Fruit fly (Drosophila melanogaster) whole organism, wandering third instar larva: ENCODE measurements around the gene Art4.

Experiments used
- Abd-B ChIP-seq: fragments of >200 bp; optimal IDR thresholded peaks from 2 replicates; lab custom pipeline; 2017; ENCODE audit warnings: missing biosample characterization, missing genetic modification characterization
- CG32264 ChIP-seq: fragments of 200-800 bp; sonication (Bioruptor generic); optimal IDR thresholded peaks from 2 replicates; lab custom pipeline; 2016; ENCODE audit warnings: missing biosample characterization, missing genetic modification characterization
- CG9705 ChIP-seq: fragments of 200-800 bp; sonication (Bioruptor generic); optimal IDR thresholded peaks from 2 replicates; lab custom pipeline; 2018; ENCODE audit warnings: missing biosample characterization, mild to moderate bottlenecking, missing genetic modification characterization
- CrebA ChIP-seq: fragments of 200-800 bp; sonication (Bioruptor generic); optimal IDR thresholded peaks from 2 replicates; lab custom pipeline; 2016; ENCODE audit warnings: missing biosample characterization, mild to moderate bottlenecking, missing genetic modification characterization, borderline replicate concordance
- Dfd ChIP-seq: fragments of >200 bp; optimal IDR thresholded peaks from 2 replicates; lab custom pipeline; 2017; ENCODE audit warnings: missing biosample characterization, missing genetic modification characterization
- Dif ChIP-seq: fragments of 200-275, 200-300 bp; sonication (Bioruptor generic); optimal IDR thresholded peaks from 2 replicates; lab custom pipeline; 2018; ENCODE audit warnings: missing biosample characterization, missing genetic modification characterization; ENCODE audit not compliant: partially characterized antibody
- GATAd ChIP-seq: sonication (Bioruptor generic); optimal IDR thresholded peaks from 2 replicates; lab custom pipeline; 2016; ENCODE audit warnings: missing biosample characterization, missing genetic modification characterization
- HLH106 ChIP-seq: fragments of 200-800 bp; optimal IDR thresholded peaks from 3 replicates; lab custom pipeline; 2019; ENCODE audit warnings: missing biosample characterization, mild to moderate bottlenecking, missing genetic modification characterization, moderate library complexity
- Hnf4 ChIP-seq: fragments of 200-800 bp; sonication (Bioruptor generic); optimal IDR thresholded peaks from 2 replicates; lab custom pipeline; 2016; ENCODE audit warnings: missing biosample characterization, mild to moderate bottlenecking, missing genetic modification characterization
- Hr78 ChIP-seq: fragments of >200 bp; optimal IDR thresholded peaks from 2 replicates; lab custom pipeline; 2017; ENCODE audit warnings: missing biosample characterization, missing genetic modification characterization
- Hr83 ChIP-seq: fragments of 200-300 bp; sonication (Bioruptor generic); optimal IDR thresholded peaks from 2 replicates; lab custom pipeline; 2016; ENCODE audit warnings: missing biosample characterization, mild to moderate bottlenecking, missing genetic modification characterization, moderate library complexity; ENCODE audit not compliant: poor library complexity, severe bottlenecking
- Jra ChIP-seq: sonication (Bioruptor generic); optimal IDR thresholded peaks from 2 replicates; lab custom pipeline; 2016; ENCODE audit warnings: missing biosample characterization, missing genetic modification characterization
- Mio ChIP-seq: sonication (Bioruptor generic); optimal IDR thresholded peaks from 2 replicates; lab custom pipeline; 2016; ENCODE audit warnings: missing biosample characterization, missing genetic modification characterization
- Myc ChIP-seq: fragments of >200 bp; optimal IDR thresholded peaks from 2 replicates; lab custom pipeline; 2017
- N ChIP-seq: fragments of >200 bp; optimal IDR thresholded peaks from 2 replicates; lab custom pipeline; 2018; ENCODE audit warnings: missing biosample characterization, missing external identifiers, missing genetic modification characterization
- OdsH ChIP-seq: fragments of 200-800 bp; sonication (Bioruptor generic); optimal IDR thresholded peaks from 2 replicates; lab custom pipeline; 2016; ENCODE audit warnings: missing biosample characterization, mild to moderate bottlenecking, missing genetic modification characterization
- Rel ChIP-seq, 2 experiments: fragments of 200-800 bp; sonication (Bioruptor generic) in 1 of 2; optimal IDR thresholded peaks; 2 replicates in 1 of 2; 3 replicates in 1 of 2; lab custom pipeline; 2016 to 2019; ENCODE audit warnings: mild to moderate bottlenecking in 2 of 2, missing biosample characterization in 2 of 2, missing genetic modification characterization in 2 of 2, moderate library complexity in 1 of 2
- Sp1 ChIP-seq: fragments of 200-800 bp; sonication (Bioruptor generic); optimal IDR thresholded peaks from 3 replicates; lab custom pipeline; 2019; ENCODE audit warnings: missing biosample characterization, mild to moderate bottlenecking, missing genetic modification characterization, moderate library complexity
- Vsx2 ChIP-seq: fragments of 200-300, 225-300 bp; sonication (Bioruptor generic); optimal IDR thresholded peaks from 2 replicates; lab custom pipeline; 2018; ENCODE audit warnings: missing biosample characterization, missing genetic modification characterization; ENCODE audit not compliant: partially characterized antibody
- br ChIP-seq: fragments of 200-800 bp; sonication (Bioruptor generic); optimal IDR thresholded peaks from 2 replicates; lab custom pipeline; 2016; ENCODE audit warnings: missing biosample characterization, missing genetic modification characterization
- brk ChIP-seq: fragments of 200-800 bp; sonication (Bioruptor generic); optimal IDR thresholded peaks from 2 replicates; lab custom pipeline; 2016; ENCODE audit warnings: missing biosample characterization, mild to moderate bottlenecking, missing genetic modification characterization
- dl ChIP-seq, 2 experiments: fragments of 175-275, 200-275 bp in 1 of 2; fragments of 200-275 bp in 1 of 2; sonication (Bioruptor generic); optimal IDR thresholded peaks; lab custom pipeline; 2018; ENCODE audit warnings: mild to moderate bottlenecking in 2 of 2, missing biosample characterization in 2 of 2, missing genetic modification characterization in 2 of 2, moderate library complexity in 2 of 2; ENCODE audit not compliant: partially characterized antibody in 2 of 2, insufficient read depth in 1 of 2
- dmrt93B ChIP-seq: fragments of 200-800 bp; sonication (Bioruptor generic); optimal IDR thresholded peaks from 2 replicates; lab custom pipeline; 2018; ENCODE audit warnings: missing biosample characterization, mild to moderate bottlenecking, missing genetic modification characterization
- dsf ChIP-seq: sonication (Bioruptor generic); optimal IDR thresholded peaks from 2 replicates; lab custom pipeline; 2016; ENCODE audit warnings: missing biosample characterization, missing genetic modification characterization, borderline replicate concordance
- ey ChIP-seq: fragments of 200-800 bp; sonication (Bioruptor generic); optimal IDR thresholded peaks from 2 replicates; lab custom pipeline; 2016; ENCODE audit warnings: missing biosample characterization, missing genetic modification characterization
- foxo ChIP-seq, 2 experiments: fragments of 200-800 bp; sonication (Bioruptor generic); optimal IDR thresholded peaks; 2 replicates in 1 of 2; 3 replicates in 1 of 2; lab custom pipeline; 2016 to 2017; ENCODE audit warnings: missing biosample characterization in 2 of 2, missing genetic modification characterization in 2 of 2
- fru ChIP-seq: fragments of 200-800 bp; sonication (Bioruptor generic); optimal IDR thresholded peaks from 3 replicates; lab custom pipeline; 2016; ENCODE audit warnings: missing biosample characterization, mild to moderate bottlenecking, missing genetic modification characterization
- h ChIP-seq: fragments of 200-800 bp; sonication (Bioruptor generic); optimal IDR thresholded peaks from 3 replicates; lab custom pipeline; 2016; ENCODE audit warnings: missing biosample characterization, mild to moderate bottlenecking, missing genetic modification characterization
- jim ChIP-seq: fragments of 175-275, 200-325 bp; sonication (Bioruptor generic); optimal IDR thresholded peaks from 2 replicates; lab custom pipeline; 2016; ENCODE audit warnings: missing biosample characterization, mild to moderate bottlenecking, missing genetic modification characterization
- lola ChIP-seq: fragments of >200 bp; optimal IDR thresholded peaks from 2 replicates; lab custom pipeline; 2017; ENCODE audit warnings: missing biosample characterization, missing genetic modification characterization
- pan ChIP-seq: fragments of >200 bp; optimal IDR thresholded peaks from 2 replicates; lab custom pipeline; 2017
- psq ChIP-seq: fragments of 200-800 bp; sonication (Bioruptor generic); optimal IDR thresholded peaks from 3 replicates; lab custom pipeline; 2017; ENCODE audit warnings: missing biosample characterization, mild to moderate bottlenecking, missing genetic modification characterization, moderate library complexity
- rgr ChIP-seq: fragments of 200-800 bp; sonication (Bioruptor generic); optimal IDR thresholded peaks from 3 replicates; lab custom pipeline; 2016; ENCODE audit warnings: missing biosample characterization, mild to moderate bottlenecking, missing genetic modification characterization
- sage ChIP-seq: fragments of 200-800 bp; sonication (Bioruptor generic); optimal IDR thresholded peaks from 2 replicates; lab custom pipeline; 2016; ENCODE audit warnings: missing biosample characterization, mild to moderate bottlenecking, missing genetic modification characterization
- sv ChIP-seq: fragments of 200-800 bp; sonication (Bioruptor generic); optimal IDR thresholded peaks from 3 replicates; lab custom pipeline; 2016; ENCODE audit warnings: missing biosample characterization, missing genetic modification characterization
- tai ChIP-seq: sonication (Bioruptor generic); optimal IDR thresholded peaks from 2 replicates; lab custom pipeline; 2016; ENCODE audit warnings: missing biosample characterization, missing genetic modification characterization
- usp ChIP-seq: fragments of >200 bp; optimal IDR thresholded peaks from 2 replicates; lab custom pipeline; 2017; ENCODE audit warnings: missing biosample characterization, missing genetic modification characterization
- woc ChIP-seq: sonication (Bioruptor generic); optimal IDR thresholded peaks from 2 replicates; lab custom pipeline; 2016; ENCODE audit warnings: missing biosample characterization, mild to moderate bottlenecking, missing genetic modification characterization

Art4 gene

dm6 chr3R:9934863-9935262, 51.0 kb downstream of the Art4 start:
- no peak for TF ChIP-seq dmrt93B (GFP tag; lab: Kevin White, UChicago)
- peak; percentile 3 for TF ChIP-seq ey (GFP tag; lab: Kevin White, UChicago)
- no peak for TF ChIP-seq CG9705
- no peak for TF ChIP-seq Myc (lab: Kevin White, UChicago)
- TF ChIP-seq N (GFP tag; lab: Kevin White, UChicago) = no peak
- peak in 1 of 2 experiments; percentile 52 for TF ChIP-seq foxo (GFP tag; optimal IDR thresholded peaks at IDR 0.05; lab: Kevin White, UChicago)
- no peak for TF ChIP-seq CrebA (GFP tag; lab: Kevin White, UChicago)
- TF ChIP-seq usp (GFP tag; lab: Kevin White, UChicago) = no peak
- no peak for TF ChIP-seq tai (GFP tag; lab: Kevin White, UChicago)
- TF ChIP-seq dsf = no peak
- TF ChIP-seq brk = no peak
- TF ChIP-seq h = peak; percentile 58
- TF ChIP-seq Hnf4 (GFP tag; lab: Kevin White, UChicago) = peak; percentile 18
- no peak for TF ChIP-seq OdsH (GFP tag; lab: Kevin White, UChicago)
- TF ChIP-seq Dif = no peak
- no peak for TF ChIP-seq lola
- TF ChIP-seq br (GFP tag; lab: Kevin White, UChicago) = peak; percentile 42
- TF ChIP-seq Sp1 (GFP tag; lab: Kevin White, UChicago) = peak; percentile 1
- TF ChIP-seq pan (lab: Kevin White, UChicago) = no peak
- peak; percentile 8 for TF ChIP-seq rgr (GFP tag; lab: Kevin White, UChicago)
- peak; percentile 11 for TF ChIP-seq psq
- TF ChIP-seq Rel (GFP tag; optimal IDR thresholded peaks at IDR 0.05; lab: Kevin White, UChicago) = no peak
- TF ChIP-seq Rel (tag; optimal IDR thresholded peaks at IDR 0.05; lab: Kevin White, UChicago) = no peak
- TF ChIP-seq HLH106 (tag; lab: Kevin White, UChicago) = peak; percentile 44
- no peak for TF ChIP-seq Abd-B (GFP tag; lab: Kevin White, UChicago)
- TF ChIP-seq Hr83 (GFP tag; lab: Kevin White, UChicago) = no peak
- no peak for TF ChIP-seq GATAd (GFP tag; lab: Kevin White, UChicago)
- peak; percentile 64 for TF ChIP-seq fru (GFP tag; lab: Kevin White, UChicago)
- TF ChIP-seq Dfd (GFP tag; lab: Kevin White, UChicago) = no peak
- no peak for TF ChIP-seq Vsx2 (GFP tag; lab: Kevin White, UChicago)
- TF ChIP-seq woc (GFP tag; lab: Kevin White, UChicago) = no peak
- no peak for TF ChIP-seq Jra
- no peak for TF ChIP-seq jim (GFP tag; lab: Kevin White, UChicago)
- no peak for TF ChIP-seq Mio
- TF ChIP-seq sv (GFP tag; lab: Kevin White, UChicago) = no peak
- no peak for TF ChIP-seq sage (GFP tag; lab: Kevin White, UChicago)
- TF ChIP-seq dl (GFP tag; optimal IDR thresholded peaks at IDR 0.05; lab: Kevin White, UChicago; ENCODE audit: insufficient read depth in 1 of 2, partially characterized antibody in 2 of 2) = no peak
- no peak for TF ChIP-seq Hr78 (GFP tag; lab: Kevin White, UChicago)
- no peak for TF ChIP-seq CG32264 (GFP tag; lab: Kevin White, UChicago)

dm6 chr3R:9933956-9934733, 51.7 kb downstream of the Art4 start:
- TF ChIP-seq Hr83 (GFP tag; lab: Kevin White, UChicago) (no peak), pan (lab: Kevin White, UChicago) (no peak), HLH106 (tag; lab: Kevin White, UChicago) (no peak), usp (GFP tag; lab: Kevin White, UChicago) (no peak)
